Worm (Caenorhabditis elegans) whole organism, young adult: ENCODE results near the gene R08E3.1.

ENCODE experiments used
- B0019.2 ChIP-seq: fragments of 200-800 bp; sonication (Bioruptor generic); conservative IDR thresholded peaks from 2 replicates; pipeline ENCODE4 v1.3.6; 2022; ENCODE audit warnings: missing genetic modification reagents, missing genetic modification characterization, missing compliant biosample characterization
- B0261.1 ChIP-seq: sonication (generic microtip); optimal IDR thresholded peaks from 2 replicates; lab custom pipeline; 2016; ENCODE audit warnings: mild to moderate bottlenecking, missing genetic modification characterization, moderate library complexity, missing compliant biosample characterization
- C06A6.2 ChIP-seq: fragments of 200-800 bp; sonication (Bioruptor generic); conservative IDR thresholded peaks from 2 replicates; pipeline ENCODE4 v1.3.6; 2022; ENCODE audit warnings: missing genetic modification characterization, missing compliant biosample characterization
- F37B4.10 ChIP-seq: fragments of 200-800 bp; sonication (Bioruptor generic); IDR thresholded peaks from 2 replicates; pipeline ENCODE4 v1.3.6; 2022; ENCODE audit warnings: missing genetic modification characterization, missing compliant biosample characterization
- F39B2.1 ChIP-seq: fragments of 200-800 bp; sonication (Bioruptor generic); IDR thresholded peaks from 2 replicates; pipeline ENCODE4 v1.3.6; 2022; ENCODE audit warnings: missing genetic modification reagents, missing genetic modification characterization, missing compliant biosample characterization
- T07F8.4 ChIP-seq: sonication (generic microtip); optimal IDR thresholded peaks from 2 replicates; lab custom pipeline; 2016; ENCODE audit warnings: mild to moderate bottlenecking, missing genetic modification characterization, moderate library complexity, missing compliant biosample characterization
- Y53F4B.3 ChIP-seq: fragments of 200-800 bp; sonication (Bioruptor generic); IDR thresholded peaks from 2 replicates; pipeline ENCODE4 v1.3.6; 2022; ENCODE audit warnings: missing genetic modification reagents, missing genetic modification characterization, missing compliant biosample characterization
- Y53G8AR.9 ChIP-seq: fragments of 200-800 bp; sonication (Bioruptor generic); conservative IDR thresholded peaks from 2 replicates; pipeline ENCODE4 v1.3.6; 2022; ENCODE audit warnings: missing genetic modification reagents, missing genetic modification characterization, missing compliant biosample characterization
- Y56A3A.18 ChIP-seq: fragments of 200-800 bp; sonication (Bioruptor generic); IDR thresholded peaks from 2 replicates; pipeline ENCODE4 v1.3.6; 2022; ENCODE audit warnings: missing genetic modification reagents, missing genetic modification characterization, missing compliant biosample characterization
- Y67H2A.10 ChIP-seq: fragments of 200-800 bp; sonication (Bioruptor generic); conservative IDR thresholded peaks from 2 replicates; pipeline ENCODE4 v1.3.6; 2022; ENCODE audit warnings: missing genetic modification reagents, missing genetic modification characterization, missing compliant biosample characterization
- Y79H2A.3 ChIP-seq: fragments of 200-800 bp; sonication (Bioruptor generic); conservative IDR thresholded peaks from 2 replicates; pipeline ENCODE4 v1.3.6; 2022; ENCODE audit warnings: missing genetic modification reagents, missing genetic modification characterization, missing compliant biosample characterization
- ZK185.1 ChIP-seq: sonication (generic microtip); optimal IDR thresholded peaks from 2 replicates; lab custom pipeline; 2016; ENCODE audit warnings: mild to moderate bottlenecking, missing genetic modification characterization, missing compliant biosample characterization; ENCODE audit not compliant: poor library complexity, severe bottlenecking
- aptf-2 ChIP-seq: fragments of 200-800 bp; sonication (Bioruptor generic); conservative IDR thresholded peaks from 2 replicates; pipeline ENCODE4 v1.3.6; 2022; ENCODE audit warnings: missing genetic modification reagents, missing genetic modification characterization, missing compliant biosample characterization
- attf-5 ChIP-seq: fragments of 200-800 bp; sonication (Bioruptor generic); optimal IDR thresholded peaks from 2 replicates; lab custom pipeline; 2018; ENCODE audit warnings: mild to moderate bottlenecking, missing genetic modification characterization, missing compliant biosample characterization
- attf-6 ChIP-seq: fragments of 200-800 bp; sonication (Bioruptor generic); IDR thresholded peaks from 2 replicates; pipeline ENCODE4 v1.3.6; 2022; ENCODE audit warnings: missing genetic modification reagents, missing genetic modification characterization, missing compliant biosample characterization
- bed-2 ChIP-seq: fragments of 200-800 bp; sonication (Bioruptor generic); IDR thresholded peaks from 2 replicates; pipeline ENCODE4 v1.3.6; 2022; ENCODE audit warnings: missing genetic modification reagents, missing genetic modification characterization, missing compliant biosample characterization
- cebp-2 ChIP-seq: fragments of 200-800 bp; sonication (Bioruptor generic); IDR thresholded peaks from 2 replicates; pipeline ENCODE4 v1.3.6; 2022; ENCODE audit warnings: missing genetic modification characterization, missing compliant biosample characterization
- ceh-100 ChIP-seq: fragments of 200-800 bp; sonication (Bioruptor generic); IDR thresholded peaks from 2 replicates; pipeline ENCODE4 v1.3.6; 2022; ENCODE audit warnings: missing genetic modification reagents, missing genetic modification characterization, missing compliant biosample characterization
- ceh-58 ChIP-seq: fragments of 200-800 bp; sonication (Bioruptor generic); IDR thresholded peaks from 2 replicates; pipeline ENCODE4 v1.3.6; 2022; ENCODE audit warnings: missing genetic modification characterization, missing compliant biosample characterization
- egl-18 ChIP-seq: fragments of 200-800 bp; sonication (Bioruptor generic); IDR thresholded peaks from 2 replicates; pipeline ENCODE4 v1.3.6; 2022; ENCODE audit warnings: missing genetic modification reagents, missing genetic modification characterization, missing compliant biosample characterization
- ets-4 ChIP-seq: fragments of 200-800 bp; sonication (Bioruptor generic); optimal IDR thresholded peaks from 2 replicates; lab custom pipeline; 2018; ENCODE audit warnings: mild to moderate bottlenecking, missing genetic modification characterization, missing compliant biosample characterization
- gei-17 ChIP-seq: fragments of 200-800 bp; sonication (Bioruptor generic); optimal IDR thresholded peaks from 2 replicates; lab custom pipeline; 2018; ENCODE audit warnings: mild to moderate bottlenecking, missing genetic modification characterization, missing compliant biosample characterization
- him-1 ChIP-seq: sonication (generic microtip); optimal IDR thresholded peaks from 2 replicates; lab custom pipeline; 2016; ENCODE audit warnings: missing genotype, missing genetic modification reagents, missing genetic modification characterization, missing compliant biosample characterization
- hmg-1.2 ChIP-seq: fragments of 200-800 bp; sonication (Bioruptor generic); IDR thresholded peaks from 2 replicates; pipeline ENCODE4 v1.3.6; 2022; ENCODE audit warnings: missing genetic modification reagents, missing genetic modification characterization, missing compliant biosample characterization
- hrde-1 ChIP-seq: sonication (generic microtip); optimal IDR thresholded peaks from 2 replicates; lab custom pipeline; 2016; ENCODE audit warnings: missing genetic modification characterization, mild to moderate bottlenecking, missing compliant biosample characterization, moderate library complexity, missing genotype, missing genetic modification reagents, borderline replicate concordance
- hsf-1 ChIP-seq: fragments of 200-800 bp; sonication (Bioruptor generic); IDR thresholded peaks from 2 replicates; pipeline ENCODE4 v1.3.6; 2022; ENCODE audit warnings: missing genetic modification reagents, missing genetic modification characterization, missing compliant biosample characterization
- lag-1 ChIP-seq: fragments of 200-800 bp; sonication (Bioruptor generic); IDR thresholded peaks from 2 replicates; pipeline ENCODE4 v1.3.6; 2022; ENCODE audit warnings: missing genetic modification reagents, missing genetic modification characterization, missing compliant biosample characterization
- let-607 ChIP-seq, 2 experiments: fragments of 200-800 bp in 1 of 2; sonication (Bioruptor generic) in 1 of 2; sonication (generic microtip) in 1 of 2; optimal IDR thresholded peaks; 2 replicates each; lab custom pipeline; 2016 to 2018; ENCODE audit warnings: mild to moderate bottlenecking in 2 of 2, missing compliant biosample characterization in 2 of 2, missing genetic modification characterization in 2 of 2, moderate library complexity in 2 of 2, missing genotype in 1 of 2
- lin-35 ChIP-seq, 3 experiments: fragments of 150-350 bp in 2 of 3; sonication (generic microtip) in 1 of 3; optimal IDR thresholded peaks; 2 replicates each; lab custom pipeline; 2014 to 2018; ENCODE audit warnings: missing biosample characterization in 3 of 3, missing genetic modification characterization in 3 of 3, missing genetic modification reagents in 3 of 3
- madf-10 ChIP-seq: sonication (generic microtip); optimal IDR thresholded peaks from 2 replicates; lab custom pipeline; 2016; ENCODE audit warnings: mild to moderate bottlenecking, missing genetic modification characterization, missing compliant biosample characterization
- madf-3 ChIP-seq: fragments of 200-800 bp; sonication (Bioruptor generic); IDR thresholded peaks from 2 replicates; pipeline ENCODE4 v1.3.6; 2022; ENCODE audit warnings: missing genetic modification reagents, missing genetic modification characterization, missing compliant biosample characterization
- madf-8 ChIP-seq: fragments of 200-800 bp; sonication (Bioruptor generic); conservative IDR thresholded peaks from 2 replicates; pipeline ENCODE4 v1.3.6; 2022; ENCODE audit warnings: missing genetic modification reagents, missing genetic modification characterization, missing compliant biosample characterization
- mes-4 ChIP-seq: sonication (generic microtip); optimal IDR thresholded peaks from 2 replicates; lab custom pipeline; 2016; ENCODE audit warnings: missing genotype, missing genetic modification characterization, missing compliant biosample characterization
- nfya-1 ChIP-seq: sonication (generic microtip); optimal IDR thresholded peaks from 2 replicates; lab custom pipeline; 2017; ENCODE audit warnings: antibody characterized with exemption, missing compliant biosample characterization, missing genetic modification characterization, borderline replicate concordance; ENCODE audit not compliant: insufficient read depth
- nhr-179 ChIP-seq: sonication (generic microtip); optimal IDR thresholded peaks from 2 replicates; lab custom pipeline; 2016; ENCODE audit warnings: mild to moderate bottlenecking, missing genetic modification characterization, missing compliant biosample characterization
- nhr-27 ChIP-seq: fragments of 200-800 bp; sonication (Bioruptor generic); optimal IDR thresholded peaks from 2 replicates; lab custom pipeline; 2018; ENCODE audit warnings: mild to moderate bottlenecking, missing genetic modification characterization, moderate library complexity, missing compliant biosample characterization
- nhr-80 ChIP-seq: sonication (generic microtip); optimal IDR thresholded peaks from 2 replicates; lab custom pipeline; 2016; ENCODE audit warnings: missing genetic modification characterization, missing compliant biosample characterization
- nhr-90 ChIP-seq: sonication (generic microtip); optimal IDR thresholded peaks from 2 replicates; lab custom pipeline; 2016; ENCODE audit warnings: missing genotype, mild to moderate bottlenecking, missing genetic modification characterization, missing compliant biosample characterization
- pha-4 ChIP-seq: fragments of 150-350 bp; sonication (generic microtip); optimal IDR thresholded peaks from 2 replicates; lab custom pipeline; 2014; ENCODE audit warnings: missing biosample characterization, missing genetic modification reagents, missing genetic modification characterization
- rec-8 ChIP-seq, 2 experiments: sonication (generic microtip); optimal IDR thresholded peaks; 2 replicates each; lab custom pipeline; 2016; ENCODE audit warnings: mild to moderate bottlenecking in 2 of 2, missing genetic modification characterization in 2 of 2, missing genetic modification reagents in 2 of 2, missing genotype in 2 of 2, missing biosample characterization in 1 of 2, missing compliant biosample characterization in 1 of 2, moderate library complexity in 1 of 2
- repo-1 ChIP-seq: sonication (generic microtip); optimal IDR thresholded peaks from 2 replicates; lab custom pipeline; 2017; ENCODE audit warnings: mild to moderate bottlenecking, missing genetic modification characterization, missing compliant biosample characterization
- sdz-38 ChIP-seq: sonication (generic microtip); optimal IDR thresholded peaks from 2 replicates; lab custom pipeline; 2016; ENCODE audit warnings: missing genotype, missing genetic modification characterization, missing compliant biosample characterization
- snpc-1.3 ChIP-seq: sonication (generic microtip); optimal IDR thresholded peaks from 2 replicates; lab custom pipeline; 2017; ENCODE audit warnings: missing genetic modification characterization, mild to moderate bottlenecking, missing compliant biosample characterization, antibody characterized with exemption, moderate library complexity, missing genotype, missing genetic modification reagents; ENCODE audit not compliant: insufficient read depth
- tlf-1 ChIP-seq: fragments of 200-800 bp; sonication (Bioruptor generic); optimal IDR thresholded peaks from 2 replicates; lab custom pipeline; 2018; ENCODE audit warnings: mild to moderate bottlenecking, missing genetic modification characterization, missing compliant biosample characterization
- unc-130 ChIP-seq: sonication (generic microtip); optimal IDR thresholded peaks from 2 replicates; lab custom pipeline; 2016; ENCODE audit warnings: missing genetic modification reagents, missing genetic modification characterization, missing compliant biosample characterization
- xnd-1 ChIP-seq: sonication (generic microtip); optimal IDR thresholded peaks from 2 replicates; lab custom pipeline; 2016; ENCODE audit warnings: missing genotype, missing genetic modification reagents, missing genetic modification characterization, missing compliant biosample characterization
- zfh-2 ChIP-seq: fragments of 200-800 bp; sonication (Bioruptor generic); conservative IDR thresholded peaks from 2 replicates; pipeline ENCODE4 v1.3.6; 2022; ENCODE audit warnings: missing genetic modification reagents, missing genetic modification characterization, missing compliant biosample characterization
- ztf-18 ChIP-seq: sonication (generic microtip); optimal IDR thresholded peaks from 2 replicates; lab custom pipeline; 2016; ENCODE audit warnings: missing genotype, mild to moderate bottlenecking, missing genetic modification characterization, missing compliant biosample characterization

Gene R08E3.1

ce11 chrX:4788958-4789357, 33.5 kb upstream of the R08E3.1 start (continued):
- TF ChIP-seq hrde-1 (tag; lab: Kevin White, UChicago), result peak; percentile 29
- TF ChIP-seq ets-4 (GFP tag; lab: Kevin White, UChicago), result peak; percentile 12
- TF ChIP-seq nfya-1 (tag; lab: Kevin White, UChicago), result no peak
- no peak for TF ChIP-seq egl-18 (GFP tag; lab: Robert Waterston, UW)
- TF ChIP-seq nhr-80 (tag; lab: Kevin White, UChicago), result peak; percentile 34
- TF ChIP-seq B0019.2 (GFP tag; lab: Robert Waterston, UW), result no peak
- no peak for TF ChIP-seq aptf-2
- TF ChIP-seq C06A6.2 (GFP tag; lab: Robert Waterston, UW), result no peak
- TF ChIP-seq pha-4 (tag; lab: Kevin White, UChicago), result no peak
- TF ChIP-seq F39B2.1, result no peak
- TF ChIP-seq madf-3, result no peak
- TF ChIP-seq lag-1 (GFP tag; lab: Robert Waterston, UW), result no peak
- TF ChIP-seq cebp-2, result no peak
- TF ChIP-seq Y79H2A.3, result no peak
- TF ChIP-seq madf-8, result no peak
- TF ChIP-seq snpc-1.3 (tag; lab: Kevin White, UChicago), result peak; percentile 62
- peak; percentile 87 for TF ChIP-seq ZK185.1 (tag; lab: Kevin White, UChicago)
- peak; percentile 69 for TF ChIP-seq attf-5
- TF ChIP-seq hmg-1.2 (GFP tag; lab: Robert Waterston, UW), result peak; percentile 78
- peak; percentile 53 for TF ChIP-seq ztf-18 (tag; lab: Kevin White, UChicago)
- peak; percentile 23 for TF ChIP-seq mes-4 (tag; lab: Kevin White, UChicago)
- no peak for TF ChIP-seq nhr-179 (tag; lab: Kevin White, UChicago)
- TF ChIP-seq repo-1 (tag; lab: Kevin White, UChicago), result peak; percentile 40
- no peak for TF ChIP-seq xnd-1
- TF ChIP-seq T07F8.4 (tag; lab: Kevin White, UChicago), result peak; percentile 61
- peak in 1 of 3 experiments; percentile 53 for TF ChIP-seq lin-35 (GFP tag; optimal IDR thresholded peaks at IDR 0.05; lab: Kevin White, UChicago)
- TF ChIP-seq F37B4.10, result no peak
- TF ChIP-seq attf-6 (GFP tag; lab: Robert Waterston, UW), result peak; percentile 73
- no peak for TF ChIP-seq tlf-1
- TF ChIP-seq zfh-2 (GFP tag; lab: Robert Waterston, UW), result no peak
- no peak for TF ChIP-seq hsf-1 (GFP tag; lab: Robert Waterston, UW)
- no peak for TF ChIP-seq sdz-38 (tag; lab: Kevin White, UChicago)
- peak; percentile 84 for TF ChIP-seq nhr-90
- TF ChIP-seq Y53F4B.3 (GFP tag; lab: Robert Waterston, UW), result peak; percentile 16; the same call in 1 of the 2 replicates
- TF ChIP-seq nhr-27 (tag; lab: Kevin White, UChicago), result no peak
- TF ChIP-seq him-1, result peak; percentile 93
- peak; percentile 18 to 22 for TF ChIP-seq let-607 (tag; optimal IDR thresholded peaks at IDR 0.05; lab: Kevin White, UChicago)
- peak; percentile 91 for TF ChIP-seq B0261.1 (tag; lab: Kevin White, UChicago)
- TF ChIP-seq unc-130 (GFP tag; lab: Kevin White, UChicago), result no peak
- TF ChIP-seq bed-2, result no peak
- peak; percentile 42; the same call in 1 of the 2 replicates for TF ChIP-seq ceh-100 (GFP tag; lab: Robert Waterston, UW)
- peak; percentile 54 to 83 for TF ChIP-seq rec-8 (tag; optimal IDR thresholded peaks at IDR 0.05; lab: Kevin White, UChicago)
- TF ChIP-seq ceh-58 (GFP tag; lab: Robert Waterston, UW), result no peak
- TF ChIP-seq Y56A3A.18 (GFP tag; lab: Robert Waterston, UW), result peak; percentile 88
- peak; percentile 64 for TF ChIP-seq madf-10
- no peak for TF ChIP-seq gei-17 (GFP tag; lab: Kevin White, UChicago)
- TF ChIP-seq Y53G8AR.9 (GFP tag; lab: Robert Waterston, UW), result no peak; the same call in 1 of the 2 replicates
- TF ChIP-seq Y67H2A.10 (GFP tag; lab: Robert Waterston, UW), result no peak
